Fruit fly (Drosophila melanogaster) whole organism, embryonic: ENCODE results near the gene CG7953.

Experiments
- Antp ChIP-seq: fragments of 200-800 bp; sonication (Bioruptor generic); optimal IDR thresholded peaks from 3 replicates; lab custom pipeline; 2016; ENCODE audit warnings: missing biosample characterization, missing genetic modification characterization
- Atf3 ChIP-seq: fragments of 200-800 bp; sonication (Bioruptor generic); optimal IDR thresholded peaks from 3 replicates; lab custom pipeline; 2016; ENCODE audit warnings: missing biosample characterization, missing genetic modification characterization
- BEAF-32 ChIP-seq: fragments of 200-800 bp; sonication (Bioruptor generic); optimal IDR thresholded peaks from 3 replicates; lab custom pipeline; 2017; ENCODE audit warnings: missing biosample characterization, missing genetic modification characterization, mild to moderate bottlenecking, moderate library complexity, missing genetic modification reagents
- Bgb ChIP-seq: fragments of 200-800 bp; sonication (Bioruptor generic); IDR thresholded peaks from 2 replicates; pipeline ENCODE4 v1.3.6; 2022; ENCODE audit warnings: missing biosample characterization, missing genetic modification characterization; ENCODE audit not compliant: partially characterized antibody
- CG11695 ChIP-seq: fragments of 200-800 bp; sonication (Bioruptor generic); IDR thresholded peaks from 3 replicates; pipeline ENCODE4 v1.3.6; 2022; ENCODE audit warnings: missing biosample characterization, missing genetic modification characterization
- CG12236 ChIP-seq: fragments of 200-800 bp; sonication (Bioruptor generic); optimal IDR thresholded peaks from 2 replicates; lab custom pipeline; 2016; ENCODE audit warnings: missing biosample characterization, missing genetic modification characterization
- CG13287 ChIP-seq: fragments of 200-800 bp; sonication (Bioruptor generic); IDR thresholded peaks from 2 replicates; pipeline ENCODE4 v1.3.6; 2022; ENCODE audit warnings: missing biosample characterization, missing genetic modification characterization; ENCODE audit not compliant: partially characterized antibody
- CG13624 ChIP-seq: fragments of 200-800 bp; sonication (Bioruptor generic); optimal IDR thresholded peaks from 2 replicates; lab custom pipeline; 2016; ENCODE audit warnings: missing biosample characterization, missing genetic modification characterization
- CG15269 ChIP-seq: fragments of 200-800 bp; sonication (Bioruptor generic); optimal IDR thresholded peaks from 2 replicates; lab custom pipeline; 2018; ENCODE audit warnings: missing biosample characterization, mild to moderate bottlenecking, missing genetic modification characterization, moderate library complexity
- CG15514 ChIP-seq: fragments of 200-800 bp; sonication (Bioruptor generic); optimal IDR thresholded peaks from 3 replicates; lab custom pipeline; 2017; ENCODE audit warnings: missing biosample characterization, missing genetic modification characterization, mild to moderate bottlenecking, moderate library complexity, missing genetic modification reagents
- CG15696 ChIP-seq: fragments of 200-800 bp; sonication (Bioruptor generic); optimal IDR thresholded peaks from 2 replicates; lab custom pipeline; 2019; ENCODE audit warnings: missing biosample characterization, mild to moderate bottlenecking, missing genetic modification characterization, moderate library complexity
- CG17186 ChIP-seq: fragments of 200-800 bp; sonication (Bioruptor generic); optimal IDR thresholded peaks from 3 replicates; lab custom pipeline; 2017; ENCODE audit warnings: missing biosample characterization, missing genetic modification reagents, missing genetic modification characterization
- CG17829 ChIP-seq: fragments of 200-800 bp; optimal IDR thresholded peaks from 2 replicates; lab custom pipeline; 2019; ENCODE audit warnings: missing biosample characterization, mild to moderate bottlenecking, missing genetic modification characterization, moderate library complexity
- CG18476 ChIP-seq: fragments of 200-800 bp; sonication (Bioruptor generic); optimal IDR thresholded peaks from 2 replicates; lab custom pipeline; 2016; ENCODE audit warnings: missing biosample characterization, mild to moderate bottlenecking, missing genetic modification characterization
- CG18764 ChIP-seq: fragments of 200-800 bp; sonication (Bioruptor generic); optimal IDR thresholded peaks from 3 replicates; lab custom pipeline; 2016; ENCODE audit warnings: missing biosample characterization, missing genetic modification characterization
- CG3281 ChIP-seq: fragments of 200-800 bp; sonication (Bioruptor generic); optimal IDR thresholded peaks from 3 replicates; lab custom pipeline; 2017; ENCODE audit warnings: missing biosample characterization, mild to moderate bottlenecking, missing genetic modification characterization
- CG3847 ChIP-seq: fragments of 200-800 bp; sonication (Bioruptor generic); IDR thresholded peaks from 2 replicates; pipeline ENCODE4 v1.3.6; 2022; ENCODE audit warnings: missing biosample characterization, missing genetic modification characterization
- CG43689 ChIP-seq: fragments of 200-800 bp; sonication (Bioruptor generic); IDR thresholded peaks from 2 replicates; pipeline ENCODE4 v1.3.6; 2022; ENCODE audit warnings: missing biosample characterization, missing genetic modification characterization
- CG6683 ChIP-seq: fragments of 200-800 bp; sonication (Bioruptor generic); optimal IDR thresholded peaks from 2 replicates; lab custom pipeline; 2017; ENCODE audit warnings: missing biosample characterization, mild to moderate bottlenecking, missing genetic modification characterization, missing genetic modification reagents
- CkIIα-i1 ChIP-seq: fragments of 200-800 bp; sonication (Bioruptor generic); IDR thresholded peaks from 2 replicates; pipeline ENCODE4 v1.3.6; 2022; ENCODE audit warnings: missing biosample characterization, missing genetic modification characterization
- D19A ChIP-seq: fragments of 200-800 bp; optimal IDR thresholded peaks from 3 replicates; lab custom pipeline; 2019; ENCODE audit warnings: missing biosample characterization, mild to moderate bottlenecking, missing genetic modification characterization, moderate library complexity
- E2f2 ChIP-seq: fragments of 200-800 bp; sonication (Bioruptor generic); IDR thresholded peaks from 2 replicates; pipeline ENCODE4 v1.3.6; 2022; ENCODE audit warnings: missing biosample characterization, missing genetic modification characterization
- HLHmδ ChIP-seq: fragments of 200-800 bp; sonication (Bioruptor generic); optimal IDR thresholded peaks from 2 replicates; lab custom pipeline; 2018; ENCODE audit warnings: missing biosample characterization, mild to moderate bottlenecking, missing genetic modification characterization, moderate library complexity
- Hr51 ChIP-seq, 2 experiments: fragments of 200-800 bp; sonication (Bioruptor generic); optimal IDR thresholded peaks; 2 replicates in 1 of 2; 3 replicates in 1 of 2; lab custom pipeline; 2016 to 2018; ENCODE audit warnings: missing biosample characterization in 2 of 2, missing genetic modification characterization in 2 of 2, mild to moderate bottlenecking in 1 of 2, moderate library complexity in 1 of 2
- Jarid2 ChIP-seq: fragments of 200-800 bp; sonication (Bioruptor generic); optimal IDR thresholded peaks from 3 replicates; lab custom pipeline; 2017; ENCODE audit warnings: mild to moderate bottlenecking, missing biosample characterization, missing genetic modification reagents, missing genetic modification characterization
- Lhr ChIP-seq: fragments of 200-800 bp; sonication (Bioruptor generic); optimal IDR thresholded peaks from 3 replicates; lab custom pipeline; 2017; ENCODE audit warnings: mild to moderate bottlenecking, missing biosample characterization, missing genetic modification reagents, missing genetic modification characterization
- Mes4 ChIP-seq: fragments of 200-800 bp; sonication (Bioruptor generic); optimal IDR thresholded peaks from 2 replicates; lab custom pipeline; 2016; ENCODE audit warnings: missing biosample characterization, missing genetic modification characterization
- Oaz ChIP-seq: fragments of 200-800 bp; sonication (Bioruptor generic); IDR thresholded peaks from 2 replicates; pipeline ENCODE4 v1.3.6; 2022; ENCODE audit warnings: missing biosample characterization, missing genetic modification characterization
- Pdp1 ChIP-seq, 2 experiments: fragments of 200-800 bp; sonication (Bioruptor generic); optimal IDR thresholded peaks; 3 replicates each; lab custom pipeline; 2016; ENCODE audit warnings: missing biosample characterization in 2 of 2, missing genetic modification characterization in 2 of 2, mild to moderate bottlenecking in 1 of 2, moderate library complexity in 1 of 2
- Six4 ChIP-seq: fragments of 200-800 bp; sonication (Bioruptor generic); optimal IDR thresholded peaks from 2 replicates; lab custom pipeline; 2016; ENCODE audit warnings: missing biosample characterization, missing genetic modification characterization
- Sry-β ChIP-seq: fragments of 200-800 bp; sonication (Bioruptor generic); optimal IDR thresholded peaks from 2 replicates; lab custom pipeline; 2018; ENCODE audit warnings: missing biosample characterization, mild to moderate bottlenecking, missing genetic modification characterization, moderate library complexity
- Sry-δ ChIP-seq: fragments of 200-800 bp; sonication (Bioruptor generic); optimal IDR thresholded peaks from 2 replicates; lab custom pipeline; 2016; ENCODE audit warnings: missing biosample characterization, missing genetic modification characterization
- Stat92E ChIP-seq, 3 experiments: fragments of >200 bp in 2 of 3; fragments of 200-800 bp in 1 of 3; sonication (Bioruptor generic) in 1 of 3; optimal IDR thresholded peaks; 2 replicates each; lab custom pipeline; 2017 to 2019; ENCODE audit warnings: missing biosample characterization in 3 of 3, missing genetic modification characterization in 3 of 3, mild to moderate bottlenecking in 1 of 3, moderate library complexity in 1 of 3
- YL-1 ChIP-seq: fragments of 200-800 bp; sonication (Bioruptor generic); optimal IDR thresholded peaks from 3 replicates; lab custom pipeline; 2017; ENCODE audit warnings: missing biosample characterization, mild to moderate bottlenecking, missing genetic modification characterization
- bsh ChIP-seq, 2 experiments: fragments of 200-800 bp; sonication (Bioruptor generic); optimal IDR thresholded peaks; 2 replicates each; lab custom pipeline; 2017 to 2018; ENCODE audit warnings: mild to moderate bottlenecking in 2 of 2, missing biosample characterization in 2 of 2, missing genetic modification characterization in 2 of 2, moderate library complexity in 1 of 2
- dmrt99B ChIP-seq: fragments of 200-800 bp; sonication (Bioruptor generic); optimal IDR thresholded peaks from 2 replicates; lab custom pipeline; 2018; ENCODE audit warnings: missing biosample characterization, mild to moderate bottlenecking, missing genetic modification characterization, moderate library complexity
- emc ChIP-seq: fragments of 200-800 bp; sonication (Bioruptor generic); optimal IDR thresholded peaks from 2 replicates; lab custom pipeline; 2016; ENCODE audit warnings: missing biosample characterization, missing genetic modification characterization
- esg ChIP-seq: fragments of 200-800 bp; sonication (Bioruptor generic); conservative IDR thresholded peaks from 2 replicates; pipeline ENCODE4 v1.3.6; 2022; ENCODE audit warnings: missing biosample characterization, missing genetic modification characterization
- gfzf ChIP-seq: fragments of 200-800 bp; sonication (Bioruptor generic); optimal IDR thresholded peaks from 2 replicates; lab custom pipeline; 2016; ENCODE audit warnings: missing biosample characterization, mild to moderate bottlenecking, missing genetic modification characterization, moderate library complexity
- gsb ChIP-seq: fragments of 200-800 bp; sonication (Bioruptor generic); IDR thresholded peaks from 2 replicates; pipeline ENCODE4 v1.3.6; 2022; ENCODE audit warnings: missing biosample characterization, missing genetic modification characterization
- lbe ChIP-seq: fragments of 200-800 bp; sonication (Bioruptor generic); optimal IDR thresholded peaks from 2 replicates; lab custom pipeline; 2016; ENCODE audit warnings: missing biosample characterization, mild to moderate bottlenecking, missing genetic modification characterization
- lmd ChIP-seq: fragments of 200-800 bp; sonication (Bioruptor generic); IDR thresholded peaks from 2 replicates; pipeline ENCODE4 v1.3.6; 2022; ENCODE audit warnings: missing biosample characterization, missing genetic modification characterization
- prd ChIP-seq, 3 experiments: fragments of >200 bp in 2 of 3; fragments of 200-800 bp in 1 of 3; sonication (Bioruptor generic) in 1 of 3; optimal IDR thresholded peaks in 2 of 3; IDR thresholded peaks in 1 of 3; 2 replicates in 2 of 3; 3 replicates in 1 of 3; pipeline versions ENCODE4 v1.3.6 to Lab custom; 2017 to 2022; ENCODE audit warnings: missing biosample characterization in 1 of 3, missing genetic modification characterization in 1 of 3
- pros ChIP-seq: fragments of 200-800 bp; sonication (Bioruptor generic); optimal IDR thresholded peaks from 3 replicates; lab custom pipeline; 2019; ENCODE audit warnings: missing biosample characterization, mild to moderate bottlenecking, missing genetic modification characterization, moderate library complexity
- run ChIP-seq: fragments of 200-800 bp; sonication (Bioruptor generic); optimal IDR thresholded peaks from 3 replicates; lab custom pipeline; 2018; ENCODE audit warnings: missing biosample characterization, mild to moderate bottlenecking, missing genetic modification characterization
- sc ChIP-seq, 3 experiments: fragments of >200 bp in 2 of 3; fragments of 200-800 bp in 1 of 3; sonication (Bioruptor generic) in 1 of 3; optimal IDR thresholded peaks; 2 replicates in 2 of 3; 3 replicates in 1 of 3; lab custom pipeline; 2017; ENCODE audit warnings: mild to moderate bottlenecking in 1 of 3, missing biosample characterization in 1 of 3, missing genetic modification characterization in 1 of 3, missing genetic modification reagents in 1 of 3
- seq ChIP-seq: fragments of 200-800 bp; sonication (Bioruptor generic); IDR thresholded peaks from 2 replicates; pipeline ENCODE4 v1.3.6; 2022; ENCODE audit warnings: missing biosample characterization, missing genetic modification characterization
- sna ChIP-seq: fragments of 200-800 bp; sonication (Bioruptor generic); IDR thresholded peaks from 2 replicates; pipeline ENCODE4 v1.3.6; 2022; ENCODE audit warnings: missing biosample characterization, missing genetic modification characterization; ENCODE audit not compliant: partially characterized antibody
- tio ChIP-seq: fragments of 200-800 bp; sonication (Bioruptor generic); optimal IDR thresholded peaks from 2 replicates; lab custom pipeline; 2017; ENCODE audit warnings: missing biosample characterization, missing genetic modification characterization, inconsistent platforms

Gene CG7953

DNA sequence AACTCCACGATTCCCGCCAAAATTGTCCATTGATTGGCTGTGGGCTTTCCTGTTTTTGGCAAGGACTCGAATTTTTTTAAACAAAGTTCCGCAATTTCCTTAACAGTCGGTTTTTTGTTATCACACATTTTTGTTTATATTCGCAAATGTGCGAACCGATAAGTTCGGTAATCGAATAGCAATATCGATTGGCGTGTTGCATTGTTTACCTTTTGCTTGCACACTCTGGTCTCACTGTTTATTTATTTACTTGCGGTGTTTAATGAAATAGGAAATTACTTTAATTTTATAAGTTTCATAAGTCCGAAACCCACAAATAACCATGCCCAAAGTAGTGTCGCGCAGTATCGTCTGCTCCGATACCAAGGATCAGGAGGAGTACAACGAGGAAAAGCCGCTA lies 36.4 kb upstream of the CG7953 start, which contains the start of the genes Adat1 and CG16865 (continued):
- TF ChIP-seq gsb (GFP tag; lab: Robert Waterston, UW) (no peak), Pdp1 (GFP tag; optimal IDR thresholded peaks at IDR 0.05; lab: Kevin White, UChicago) (peak in 1 of 2 experiments; percentile 74), BEAF-32 (peak; percentile 53), CG15269 (no peak), sna (no peak; the same call in 1 of the 2 replicates), CG18764 (GFP tag; lab: Kevin White, UChicago) (no peak), CG18476 (GFP tag; lab: Kevin White, UChicago) (no peak), CG15696 (tag; lab: Kevin White, UChicago) (peak; percentile 21), CG43689 (GFP tag; lab: Robert Waterston, UW) (no peak), Atf3 (GFP tag; lab: Kevin White, UChicago) (no peak), HLHmδ (GFP tag; lab: Kevin White, UChicago) (no peak), lbe (GFP tag; lab: Kevin White, UChicago) (no peak), Six4 (no peak), CG17829 (tag; lab: Kevin White, UChicago) (peak; percentile 5), tio (GFP tag; lab: Kevin White, UChicago) (no peak), YL-1 (GFP tag; lab: Kevin White, UChicago) (peak; percentile 55), Hr51 (GFP tag; optimal IDR thresholded peaks at IDR 0.05; lab: Kevin White, UChicago) (no peak), CG15514 (GFP tag; lab: Kevin White, UChicago) (peak; percentile 58), run (tag; lab: Kevin White, UChicago) (no peak), CG3847 (GFP tag; lab: Robert Waterston, UW) (no peak), CG11695 (GFP tag; lab: Robert Waterston, UW) (no peak), dmrt99B (tag; lab: Kevin White, UChicago) (no peak), esg (no peak), Sry-β (no peak), Bgb (GFP tag; lab: Robert Waterston, UW) (peak; percentile 58), Jarid2 (no peak), CG3281 (GFP tag; lab: Kevin White, UChicago) (no peak), Oaz (GFP tag; lab: Robert Waterston, UW) (no peak), gfzf (GFP tag; lab: Kevin White, UChicago) (peak; percentile 76), CG13287 (GFP tag; lab: Robert Waterston, UW) (peak; percentile 72), CkIIα-i1 (GFP tag; lab: Robert Waterston, UW) (no peak), E2f2 (GFP tag; lab: Robert Waterston, UW) (peak; percentile 41), Lhr (peak; percentile 14), CG13624 (GFP tag; lab: Kevin White, UChicago) (peak; percentile 12), lmd (GFP tag; lab: Robert Waterston, UW) (no peak), pros (GFP tag; lab: Kevin White, UChicago) (no peak), Mes4 (GFP tag; lab: Kevin White, UChicago) (no peak), Antp (GFP tag; lab: Kevin White, UChicago) (no peak), CG6683 (GFP tag; lab: Kevin White, UChicago) (no peak), Stat92E (GFP tag; optimal IDR thresholded peaks at IDR 0.05; lab: Kevin White, UChicago) (no peak), prd (optimal IDR thresholded peaks at IDR 0.05; lab: Kevin White, UChicago) (no peak), prd (GFP tag; IDR thresholded peaks at IDR 0.05; lab: Robert Waterston, UW) (no peak), emc (no peak), Sry-δ (GFP tag; lab: Kevin White, UChicago) (peak; percentile 43), bsh (GFP tag; optimal IDR thresholded peaks at IDR 0.05; lab: Kevin White, UChicago) (no peak), CG12236 (no peak), CG17186 (peak; percentile 26), D19A (tag; lab: Kevin White, UChicago) (no peak), sc (optimal IDR thresholded peaks at IDR 0.05; lab: Kevin White, UChicago) (no peak), sc (GFP tag; optimal IDR thresholded peaks at IDR 0.05; lab: Kevin White, UChicago) (no peak), seq (GFP tag; lab: Robert Waterston, UW) (no peak)
